Worm (Caenorhabditis elegans) whole organism, L3 larva: ENCODE data around the gene Y43F8B.17.

Experiments used
- aly-2 ChIP-seq: fragments of 150-350 bp; optimal IDR thresholded peaks from 2 replicates; lab custom pipeline; 2014; ENCODE audit warnings: missing biosample characterization, missing genetic modification characterization
- egl-27 ChIP-seq: sonication (generic microtip); optimal IDR thresholded peaks from 4 replicates; lab custom pipeline; 2017; ENCODE audit warnings: missing biosample characterization, missing genetic modification reagents, missing genetic modification characterization
- eor-1 ChIP-seq, 2 experiments: fragments of 150-350 bp; optimal IDR thresholded peaks; 2 replicates each; lab custom pipeline; 2014 to 2018; ENCODE audit warnings: missing biosample characterization in 2 of 2, missing genetic modification characterization in 2 of 2
- fkh-10 ChIP-seq: sonication (generic microtip); optimal IDR thresholded peaks from 2 replicates; lab custom pipeline; 2017; ENCODE audit warnings: missing biosample characterization, missing genetic modification reagents, missing genetic modification characterization
- fos-1 ChIP-seq: fragments of 150-350 bp; optimal IDR thresholded peaks from 2 replicates; lab custom pipeline; 2014; ENCODE audit warnings: missing biosample characterization, missing genetic modification characterization
- lin-15B ChIP-seq: fragments of 150-350 bp; optimal IDR thresholded peaks from 2 replicates; lab custom pipeline; 2014; ENCODE audit warnings: missing biosample characterization, missing genetic modification characterization
- skn-1 ChIP-seq: fragments of 150-350 bp; optimal IDR thresholded peaks from 2 replicates; lab custom pipeline; 2014; ENCODE audit warnings: missing biosample characterization, missing genetic modification characterization
- ztf-4 ChIP-seq: fragments of 150-350 bp; optimal IDR thresholded peaks from 2 replicates; lab custom pipeline; 2014; ENCODE audit warnings: missing biosample characterization, missing genetic modification characterization

- TF ChIP-seq lin-15B (tag; lab: Kevin White, UChicago) (no peak), aly-2 (tag; lab: Kevin White, UChicago) (no peak), egl-27 (tag; lab: Kevin White, UChicago) (no peak), skn-1 (no peak), ztf-4 (no peak), fkh-10 (GFP tag; lab: Kevin White, UChicago) (no peak), eor-1 (tag; optimal IDR thresholded peaks at IDR 0.05; lab: Kevin White, UChicago) (no peak), fos-1 (no peak)
Measured at ce11 chrV:19457120-19457519, 27.4 kb upstream of the Y43F8B.17 start, which contains the start of gene Y43F8B.24.
